Worm (Caenorhabditis elegans) whole organism, mixed stage, embryonic: ENCODE results near the gene srh-181.
A peak's percentile ranks its signal among the peaks of the same experiment; 100 is the strongest.

Experiments used
- M03D4.4 ChIP-seq: sonication (generic microtip); optimal IDR thresholded peaks from 2 replicates; lab custom pipeline; 2017; ENCODE audit warnings: mild to moderate bottlenecking, missing genetic modification characterization, missing compliant biosample characterization
- bed-3 ChIP-seq: fragments of 200-800 bp; sonication (Bioruptor generic); optimal IDR thresholded peaks from 3 replicates; lab custom pipeline; 2018; ENCODE audit warnings: mild to moderate bottlenecking, missing genetic modification characterization, moderate library complexity, missing compliant biosample characterization
- blmp-1 ChIP-seq: fragments of 150-350 bp; optimal IDR thresholded peaks from 2 replicates; lab custom pipeline; 2014; ENCODE audit warnings: missing biosample characterization, missing genetic modification characterization
- ceh-39 ChIP-seq: fragments of 150-350 bp; optimal IDR thresholded peaks from 2 replicates; lab custom pipeline; 2014; ENCODE audit warnings: missing biosample characterization, missing genetic modification characterization
- ceh-43 ChIP-seq: fragments of 200-800 bp; sonication (Bioruptor generic); optimal IDR thresholded peaks from 2 replicates; lab custom pipeline; 2018; ENCODE audit warnings: mild to moderate bottlenecking, missing genetic modification characterization, moderate library complexity, missing compliant biosample characterization
- ces-1 ChIP-seq: fragments of 150-350 bp; optimal IDR thresholded peaks from 2 replicates; lab custom pipeline; 2014; ENCODE audit warnings: missing biosample characterization, missing genetic modification reagents, missing genetic modification characterization
- cnd-1 ChIP-seq: fragments of 200-800 bp; sonication (Bioruptor generic); optimal IDR thresholded peaks from 2 replicates; lab custom pipeline; 2018; ENCODE audit warnings: mild to moderate bottlenecking, missing genetic modification characterization, missing compliant biosample characterization
- drap-1 ChIP-seq: fragments of 200-800 bp; sonication (Bioruptor generic); optimal IDR thresholded peaks from 3 replicates; lab custom pipeline; 2018; ENCODE audit warnings: mild to moderate bottlenecking, missing genetic modification characterization, missing compliant biosample characterization
- elt-1 ChIP-seq: sonication (generic microtip); optimal IDR thresholded peaks from 2 replicates; lab custom pipeline; 2017; ENCODE audit warnings: missing genetic modification characterization, mild to moderate bottlenecking, missing compliant biosample characterization, antibody characterized with exemption, moderate library complexity, borderline replicate concordance; ENCODE audit not compliant: insufficient read depth
- elt-3 ChIP-seq: fragments of 150-350 bp; optimal IDR thresholded peaks from 2 replicates; lab custom pipeline; 2014; ENCODE audit warnings: missing biosample characterization, missing genetic modification characterization
- flh-1 ChIP-seq: fragments of 200-800 bp; sonication (Bioruptor generic); optimal IDR thresholded peaks from 2 replicates; lab custom pipeline; 2018; ENCODE audit warnings: mild to moderate bottlenecking, missing genetic modification characterization, moderate library complexity, missing compliant biosample characterization
- hlh-1 ChIP-seq: fragments of 150-350 bp; optimal IDR thresholded peaks from 2 replicates; lab custom pipeline; 2014; ENCODE audit warnings: missing biosample characterization, missing genetic modification reagents, missing genetic modification characterization
- lin-13 ChIP-seq: fragments of 150-350 bp; optimal IDR thresholded peaks from 2 replicates; lab custom pipeline; 2014; ENCODE audit warnings: missing biosample characterization, missing genetic modification characterization
- lsy-2 ChIP-seq: fragments of 150-350 bp; optimal IDR thresholded peaks from 2 replicates; lab custom pipeline; 2014; ENCODE audit warnings: missing biosample characterization, missing genetic modification characterization
- mab-5 ChIP-seq: fragments of 150-350 bp; optimal IDR thresholded peaks from 2 replicates; lab custom pipeline; 2014; ENCODE audit warnings: missing biosample characterization, missing genetic modification characterization
- mep-1 ChIP-seq: fragments of 150-350 bp; optimal IDR thresholded peaks from 2 replicates; lab custom pipeline; 2017; ENCODE audit warnings: missing biosample characterization, missing genetic modification reagents, missing genetic modification characterization, inconsistent platforms
- mls-2 ChIP-seq: sonication (generic microtip); optimal IDR thresholded peaks from 2 replicates; lab custom pipeline; 2016; ENCODE audit warnings: mild to moderate bottlenecking, missing genetic modification characterization, moderate library complexity, missing compliant biosample characterization
- nhr-12 ChIP-seq: fragments of 150-350 bp; optimal IDR thresholded peaks from 2 replicates; lab custom pipeline; 2014; ENCODE audit warnings: missing biosample characterization, missing genetic modification characterization
- nhr-2 ChIP-seq: fragments of 150-350 bp; optimal IDR thresholded peaks from 2 replicates; lab custom pipeline; 2014; ENCODE audit warnings: missing biosample characterization, missing genetic modification characterization
- nhr-237 ChIP-seq: fragments of 150-350 bp; optimal IDR thresholded peaks from 2 replicates; lab custom pipeline; 2014; ENCODE audit warnings: missing biosample characterization, missing genetic modification characterization
- nhr-28 ChIP-seq: fragments of 150-350 bp; optimal IDR thresholded peaks from 2 replicates; lab custom pipeline; 2014; ENCODE audit warnings: missing biosample characterization, missing genetic modification characterization
- nhr-76 ChIP-seq: sonication (generic microtip); optimal IDR thresholded peaks from 2 replicates; lab custom pipeline; 2017; ENCODE audit warnings: missing biosample characterization, missing genetic modification characterization
- pha-4 ChIP-seq: fragments of 150-350 bp; optimal IDR thresholded peaks from 2 replicates; lab custom pipeline; 2018; ENCODE audit warnings: missing biosample characterization, missing genetic modification reagents, missing genetic modification characterization
- sptf-1 ChIP-seq: sonication (generic microtip); optimal IDR thresholded peaks from 2 replicates; lab custom pipeline; 2017; ENCODE audit warnings: mild to moderate bottlenecking, missing genetic modification characterization, moderate library complexity, missing compliant biosample characterization
- unc-120 ChIP-seq: sonication (generic microtip); optimal IDR thresholded peaks from 2 replicates; lab custom pipeline; 2017; ENCODE audit warnings: missing genetic modification characterization, missing compliant biosample characterization; ENCODE audit not compliant: poor library complexity, severe bottlenecking
- unc-39 ChIP-seq: fragments of 150-350 bp; optimal IDR thresholded peaks from 2 replicates; lab custom pipeline; 2014; ENCODE audit warnings: missing biosample characterization, missing genetic modification characterization
- unc-62 ChIP-seq: fragments of 150-350 bp; optimal IDR thresholded peaks from 2 replicates; lab custom pipeline; 2014; ENCODE audit warnings: missing biosample characterization, missing genetic modification reagents, missing genetic modification characterization
- zip-8 ChIP-seq: fragments of 150-350 bp; optimal IDR thresholded peaks from 2 replicates; lab custom pipeline; 2014; ENCODE audit warnings: missing biosample characterization, missing genetic modification characterization
- ztf-11 ChIP-seq: fragments of 150-350 bp; optimal IDR thresholded peaks from 2 replicates; lab custom pipeline; 2014; ENCODE audit warnings: missing biosample characterization, missing genetic modification characterization

srh-181 gene

DNA sequence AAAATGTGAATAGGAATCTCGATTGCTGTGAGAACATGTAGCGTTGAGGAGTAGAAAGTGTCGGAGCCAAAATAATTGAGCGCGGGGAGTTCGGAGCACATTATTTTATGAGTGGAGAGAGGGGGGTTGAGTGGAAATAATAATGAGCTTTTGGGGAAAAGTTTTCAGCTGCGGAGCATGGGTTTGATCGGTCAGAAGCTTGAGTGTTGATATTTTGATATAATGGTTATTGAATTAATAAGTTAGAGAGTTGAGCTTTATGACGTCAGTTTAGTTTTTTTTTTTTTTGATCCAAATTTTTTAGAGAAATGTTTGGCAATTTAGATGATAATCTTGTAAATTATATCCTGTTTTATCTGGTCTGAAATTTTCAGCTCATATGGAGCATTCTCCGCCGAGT, 5.9 kb downstream of the srh-181 start, which contains the start of gene srh-178:
Gene srh-178 (minus strand): TSS at position 101 of the 400 bp plus-strand sequence.
- TF ChIP-seq ztf-11 (tag; lab: Kevin White, UChicago) (no peak), mab-5 (tag; lab: Kevin White, UChicago) (no peak), elt-1 (tag; lab: Kevin White, UChicago) (no peak), drap-1 (no peak), unc-120 (no peak), ceh-39 (tag; lab: Kevin White, UChicago) (no peak), bed-3 (no peak)
- TF ChIP-seq, all 35 proteins: peak for 0

- TF ChIP-seq sptf-1 (tag; lab: Kevin White, UChicago) (no peak), ceh-43 (GFP tag; lab: Kevin White, UChicago) (no peak)
Measured at ce11 chrV:18487158-18487557, 12.8 kb downstream of the srh-181 start, which contains the start of gene Y51A2D.18. TSS of gene Y51A2D.18 (minus strand) at chrV:18487258.

DNA sequence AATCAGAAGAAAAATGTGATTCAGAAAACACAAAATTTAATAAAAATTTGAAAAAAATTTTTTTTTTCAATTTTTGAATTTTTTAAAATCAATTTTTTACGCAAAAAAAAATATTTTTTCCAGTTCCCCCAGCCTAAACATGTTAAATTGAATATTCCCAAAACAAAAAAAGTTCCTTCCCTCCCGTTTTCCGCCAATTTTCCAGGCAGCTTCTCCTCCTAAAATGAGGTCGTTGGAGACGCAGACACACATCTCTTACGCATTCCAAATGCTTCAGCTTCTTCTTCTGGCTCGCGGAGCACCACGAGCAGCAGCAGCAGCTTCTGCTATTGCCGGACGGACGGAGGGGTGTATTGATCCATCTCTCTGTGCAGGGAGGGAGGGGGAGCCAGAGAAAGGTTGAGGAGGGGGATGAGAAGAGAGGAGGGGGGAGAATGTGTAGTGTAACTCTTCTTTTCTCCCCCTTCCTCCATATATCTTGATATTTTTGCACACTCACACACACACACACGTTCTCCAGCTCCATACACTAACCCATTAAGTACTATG, 16.0 kb downstream of the srh-181 start:
- TF ChIP-seq lin-13 (no peak), lsy-2 (no peak), zip-8 (tag; lab: Kevin White, UChicago) (no peak), unc-120 (peak; percentile 90), ces-1 (peak; percentile 45), hlh-1 (tag; lab: Kevin White, UChicago) (peak; percentile 59), M03D4.4 (tag; lab: Kevin White, UChicago) (peak; percentile 26), mls-2 (tag; lab: Kevin White, UChicago) (peak; percentile 17), nhr-28 (no peak), unc-39 (tag; lab: Kevin White, UChicago) (no peak), unc-62 (peak; percentile 19), elt-3 (no peak), sptf-1 (tag; lab: Kevin White, UChicago) (no peak), nhr-76 (tag; lab: Kevin White, UChicago) (no peak), drap-1 (peak; percentile 71)

DNA sequence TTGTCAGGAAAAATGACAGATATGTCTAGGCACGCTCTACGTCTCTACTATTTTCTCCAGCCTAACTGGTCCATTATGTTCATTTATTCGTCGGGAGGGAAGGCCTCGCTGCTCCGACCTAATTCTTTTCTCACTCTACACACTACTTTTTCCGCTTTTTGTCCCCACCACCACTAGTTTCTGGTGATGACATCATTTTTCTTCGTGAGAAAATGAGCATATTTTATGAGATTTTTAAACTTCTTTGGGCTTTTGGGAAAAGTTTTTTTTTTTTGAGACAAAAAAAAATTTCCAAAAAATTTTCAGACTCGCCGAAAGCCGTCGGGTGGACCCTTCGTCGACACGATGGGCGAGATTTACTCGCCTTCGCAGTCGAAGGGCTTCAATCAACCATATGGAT, 17.6 kb downstream of the srh-181 start, which contains the start of gene slo-1:
Gene slo-1 (plus strand): TSS at position 301 of the 400 bp plus-strand sequence.
- TF ChIP-seq cnd-1 (tag; lab: Kevin White, UChicago) (no peak), ces-1 (peak; percentile 42), lsy-2 (no peak)
- TF ChIP-seq, all 35 proteins: peak for 1

ce11 chrV:18504610-18505009, 30.3 kb downstream of the srh-181 start:
- TF ChIP-seq unc-39 (tag; lab: Kevin White, UChicago): no peak
- no peak for TF ChIP-seq sptf-1 (tag; lab: Kevin White, UChicago)
- TF ChIP-seq nhr-2 (tag; lab: Kevin White, UChicago): no peak
- no peak for TF ChIP-seq flh-1 (GFP tag; lab: Kevin White, UChicago)
- no peak for TF ChIP-seq mep-1 (tag; lab: Kevin White, UChicago)
- no peak for TF ChIP-seq cnd-1 (tag; lab: Kevin White, UChicago)

DNA sequence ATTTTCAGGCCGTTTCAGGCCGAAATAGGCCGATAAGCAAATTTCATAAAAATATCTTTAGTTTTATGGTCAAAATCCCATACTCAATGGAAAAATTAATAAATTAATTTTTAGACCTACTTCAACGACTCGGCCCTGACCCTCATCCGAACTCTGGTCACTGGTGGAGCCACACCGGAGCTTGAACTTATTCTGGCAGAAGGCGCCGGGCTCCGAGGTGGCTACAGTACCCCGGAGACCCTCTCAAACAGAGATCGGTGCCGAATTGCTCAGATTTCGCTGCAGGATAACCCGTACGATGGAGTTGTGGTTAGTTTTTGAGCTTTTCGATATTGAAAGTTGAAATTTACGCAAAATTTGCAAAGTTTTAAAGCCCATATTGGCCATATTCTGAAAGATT, 32.4 kb downstream of the srh-181 start:
- TF ChIP-seq ceh-43 (GFP tag; lab: Kevin White, UChicago) (no peak), zip-8 (tag; lab: Kevin White, UChicago) (no peak), unc-120 (no peak), nhr-12 (tag; lab: Kevin White, UChicago) (no peak), flh-1 (GFP tag; lab: Kevin White, UChicago) (no peak)
- TF ChIP-seq, all 35 proteins: peak for 0

DNA sequence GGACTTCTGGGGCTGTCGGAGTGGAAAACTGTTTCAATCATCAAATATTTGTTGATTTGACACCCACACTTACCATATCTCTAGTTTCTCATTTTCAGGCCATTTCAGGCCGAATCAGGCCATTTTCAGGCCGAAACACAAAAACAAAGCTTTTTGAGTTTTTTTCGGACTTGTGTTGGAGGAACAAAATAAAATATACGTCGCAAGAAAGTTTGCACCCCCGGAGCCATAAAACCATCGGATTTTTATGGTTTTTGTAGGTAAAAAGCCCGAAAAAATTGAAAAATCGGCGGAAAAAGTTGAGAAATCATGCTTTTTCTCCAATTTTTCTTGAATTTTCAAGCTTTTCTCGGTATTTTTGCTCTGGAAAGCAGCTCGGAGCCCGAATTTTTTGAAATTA, 34.2 kb downstream of the srh-181 start, which contains the start of gene Y51A2D.1:
Gene Y51A2D.1 (plus strand): TSS at position 301 of the 400 bp plus-strand sequence.
- TF ChIP-seq elt-3 (no peak), mls-2 (tag; lab: Kevin White, UChicago) (no peak), sptf-1 (tag; lab: Kevin White, UChicago) (no peak), pha-4 (tag; lab: Kevin White, UChicago) (no peak), nhr-237 (tag; lab: Kevin White, UChicago) (no peak), blmp-1 (tag; lab: Kevin White, UChicago) (no peak)
